Worm (Caenorhabditis elegans) whole organism, dauer: ENCODE results near the gene ndub-3.

Source experiments
- unc-62 ChIP-seq: sonication (generic microtip); optimal IDR thresholded peaks from 2 replicates; lab custom pipeline; 2017; ENCODE audit warnings: missing biosample characterization, missing genetic modification reagents, missing genetic modification characterization

The ndub-3 gene

DNA sequence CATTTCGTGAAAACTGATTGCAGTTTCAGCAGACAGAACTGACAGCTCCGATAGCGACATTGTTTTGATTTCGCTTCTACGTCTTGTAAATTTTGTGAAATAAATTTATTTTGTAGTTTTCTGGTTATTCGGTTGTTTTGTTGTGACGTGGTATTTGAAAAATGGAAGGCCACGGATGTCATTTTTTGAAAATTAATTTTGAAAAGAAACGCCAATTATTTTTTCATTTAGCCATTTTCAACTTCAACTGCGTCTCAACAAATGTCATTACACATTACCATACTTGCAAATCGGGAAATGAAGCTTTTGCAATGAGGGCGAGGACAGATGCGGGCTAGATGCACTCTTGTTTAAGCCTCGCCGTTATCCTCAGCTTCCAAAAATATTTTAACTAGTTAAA is 23.3 kb upstream of the ndub-3 start, which contains the start of gene C18E9.8:
Gene C18E9.8 (minus strand): TSS at position 101 of the 400 bp plus-strand sequence.
- no peak for TF ChIP-seq unc-62 (GFP tag; lab: Kevin White, UChicago)

DNA sequence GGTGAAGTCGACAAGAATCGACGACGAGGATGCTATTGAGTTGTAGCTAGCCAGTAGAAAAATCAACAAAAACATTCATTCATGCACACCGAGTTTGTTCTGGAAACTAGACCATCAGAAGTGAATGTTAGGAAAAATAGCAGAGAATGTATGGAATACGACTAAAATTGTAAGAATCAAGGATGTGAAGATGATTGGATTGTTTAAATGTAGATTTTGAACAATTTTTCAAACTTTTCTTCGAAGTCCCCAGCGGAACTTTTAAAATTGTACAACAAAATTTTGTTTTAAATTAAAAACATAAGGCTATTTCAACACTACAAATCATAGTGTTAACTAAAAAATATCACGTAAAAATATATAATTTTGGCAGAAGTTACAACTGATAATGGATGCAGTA is 18.0 kb upstream of the ndub-3 start, which contains the start of gene C18E9.7:
Gene C18E9.7 (minus strand): TSS at position 101 of the 400 bp plus-strand sequence.
- no peak for TF ChIP-seq unc-62 (GFP tag; lab: Kevin White, UChicago)

DNA sequence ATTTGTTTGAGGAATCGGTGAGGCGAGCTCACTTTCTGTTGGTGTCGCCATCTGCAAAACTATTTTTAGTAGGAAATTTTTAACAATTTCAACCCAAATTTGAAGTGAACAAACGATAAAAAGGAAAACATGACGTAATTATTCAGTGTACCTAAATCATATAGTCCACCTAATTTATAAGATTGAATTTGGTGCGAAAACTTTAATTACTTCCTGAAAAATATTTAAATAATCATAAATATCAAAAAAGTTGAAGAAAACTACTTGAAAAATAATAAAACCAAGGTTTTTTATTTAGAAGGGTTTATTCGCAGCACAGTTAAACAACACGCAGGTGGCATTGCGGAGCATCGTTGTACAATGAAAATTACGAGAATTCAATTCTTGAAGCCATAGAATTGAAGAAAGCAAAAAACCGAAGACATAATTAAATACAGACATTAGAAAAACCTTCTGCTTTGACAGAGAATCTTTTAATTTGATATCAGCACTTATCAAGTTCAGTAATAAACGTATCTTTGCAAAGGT is 8.9 kb upstream of the ndub-3 start, which contains the start of gene tomm-40:
Gene tomm-40 (minus strand): TSS at position 51 of the 528 bp plus-strand sequence.
- TF ChIP-seq unc-62 (GFP tag; lab: Kevin White, UChicago): no peak

DNA sequence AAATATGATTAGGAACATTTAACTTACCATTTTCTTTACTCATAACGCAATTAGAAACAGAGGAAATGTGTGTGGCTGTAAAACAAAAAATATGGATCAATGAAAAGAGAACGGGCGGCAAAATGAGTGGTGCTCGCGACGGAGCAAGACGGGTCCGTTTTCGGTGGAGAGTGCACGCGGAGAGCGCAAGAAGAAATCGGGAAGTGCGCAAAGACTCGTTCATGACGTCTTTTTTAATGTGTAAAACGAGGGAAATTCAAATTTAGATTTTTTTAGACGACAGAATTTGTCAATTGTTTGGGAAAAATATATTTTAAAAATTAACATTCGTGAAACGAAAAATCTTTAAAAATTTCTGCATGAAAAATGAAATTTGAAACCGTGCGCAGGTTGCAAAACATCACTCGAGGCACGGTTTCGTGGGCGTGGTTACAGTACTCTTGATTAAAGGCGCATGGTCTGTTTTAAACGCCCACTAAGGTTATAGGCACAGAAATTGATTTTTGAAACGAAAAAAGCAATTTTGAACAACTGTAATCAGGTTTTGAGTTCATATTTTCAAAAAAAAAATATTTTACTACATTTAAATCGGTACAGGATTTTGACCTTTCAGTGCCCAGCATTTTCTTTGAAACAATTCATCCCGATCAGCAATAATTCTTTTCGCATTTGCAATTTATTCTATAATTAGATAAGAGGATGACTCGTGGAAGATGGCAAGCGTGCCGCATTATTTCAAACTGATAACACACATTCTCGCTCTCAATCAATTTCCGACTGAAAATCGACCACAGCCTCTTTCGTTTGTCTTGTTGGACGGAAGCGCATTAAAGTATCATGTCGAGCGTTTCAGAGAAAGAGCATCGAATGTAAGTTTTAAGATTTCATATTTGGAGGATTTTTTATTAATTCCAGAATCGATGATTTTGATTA is 4.8 kb upstream of the ndub-3 start, which contains the start of the genes szy-20 and C18E9.5:
Gene szy-20 (minus strand): TSS at position 83 of the 933 bp plus-strand sequence.
Gene C18E9.5 (plus strand): TSS at position 730 of the 933 bp plus-strand sequence.
- no peak for TF ChIP-seq unc-62 (GFP tag; lab: Kevin White, UChicago)

DNA sequence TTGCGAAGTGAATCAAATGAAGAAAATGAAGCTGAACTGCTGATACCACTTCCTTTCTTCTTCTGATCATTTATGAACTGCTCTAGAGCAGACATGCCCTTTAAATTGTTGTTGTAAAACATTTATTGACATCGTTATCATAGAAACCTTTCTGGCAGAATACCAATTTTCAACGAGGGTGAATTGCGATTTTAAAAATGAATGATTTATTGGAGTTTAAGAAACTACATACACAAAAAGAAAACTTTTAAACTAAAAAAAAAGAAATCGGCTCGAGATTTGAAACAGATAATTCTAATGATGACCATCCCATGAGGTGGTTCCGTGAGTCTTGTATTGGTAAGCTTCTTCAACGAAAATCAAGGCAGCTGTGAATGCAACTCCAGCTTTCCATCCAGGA is 641 bp downstream of the ndub-3 start, which contains the start of gene sftd-3:
Gene sftd-3 (minus strand): TSS at position 101 of the 400 bp plus-strand sequence.
- no peak for TF ChIP-seq unc-62 (GFP tag; lab: Kevin White, UChicago)

DNA sequence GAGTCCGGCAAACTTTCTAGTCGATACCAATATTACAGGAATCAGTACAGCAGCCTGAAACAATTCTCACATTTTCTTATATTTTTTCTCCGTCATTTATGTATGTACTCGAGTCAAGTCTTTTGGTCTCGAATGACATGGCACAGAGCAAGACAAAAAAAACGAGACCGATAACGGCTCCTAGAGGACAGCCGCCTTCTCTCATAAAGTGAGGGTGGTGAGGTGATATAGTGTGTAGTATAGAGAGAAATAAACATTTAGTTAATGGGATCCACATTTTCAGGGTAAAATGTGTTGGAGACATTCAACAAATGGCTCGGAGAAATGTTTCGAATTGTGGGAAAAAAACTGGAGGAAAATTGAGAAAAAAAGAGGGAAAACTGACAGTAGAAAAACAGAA is 2.5 kb downstream of the ndub-3 start:
- TF ChIP-seq unc-62 (GFP tag; lab: Kevin White, UChicago): no peak

DNA sequence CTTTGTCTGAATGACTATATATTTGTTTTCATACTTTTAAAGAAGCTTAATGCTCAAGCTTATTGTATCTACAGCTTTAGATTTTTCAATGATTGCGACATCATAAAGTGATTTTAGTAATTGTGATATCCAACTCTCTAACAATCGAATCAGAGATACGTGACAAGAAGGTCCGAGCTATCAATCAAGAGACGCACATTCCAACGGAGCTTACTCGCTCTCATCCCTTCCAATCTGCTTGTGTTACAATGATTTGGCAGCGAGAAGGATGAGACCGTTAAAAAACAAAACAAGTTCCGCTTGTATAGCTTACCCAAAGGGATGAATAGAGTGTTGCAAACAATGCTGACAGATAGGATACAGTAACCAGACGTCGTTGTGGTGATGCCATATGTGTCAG is 3.2 kb downstream of the ndub-3 start:
- TF ChIP-seq unc-62 (GFP tag; lab: Kevin White, UChicago): no peak

DNA sequence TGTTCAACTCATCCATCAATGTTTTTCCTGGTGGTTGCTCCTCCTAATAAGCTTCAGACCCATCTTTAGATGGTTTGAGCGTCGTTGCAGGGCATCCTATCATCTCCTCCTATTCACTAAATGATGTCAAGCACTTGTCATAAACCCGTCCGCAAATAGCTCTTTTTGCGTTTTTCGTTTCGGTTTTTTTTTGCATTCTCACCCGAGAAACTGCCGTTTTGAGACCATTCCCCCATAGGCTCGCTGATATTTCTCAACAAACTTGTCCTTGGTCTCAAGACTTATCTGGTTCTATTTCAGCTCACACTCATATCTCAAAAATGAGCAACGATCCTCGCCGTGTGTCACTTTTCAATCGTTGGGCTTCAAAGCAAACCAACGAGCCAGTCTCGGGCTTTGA is 4.3 kb downstream of the ndub-3 start, which contains the start of gene cal-2:
Gene cal-2 (plus strand): TSS at position 301 of the 400 bp plus-strand sequence.
- no peak for TF ChIP-seq unc-62 (GFP tag; lab: Kevin White, UChicago)

DNA sequence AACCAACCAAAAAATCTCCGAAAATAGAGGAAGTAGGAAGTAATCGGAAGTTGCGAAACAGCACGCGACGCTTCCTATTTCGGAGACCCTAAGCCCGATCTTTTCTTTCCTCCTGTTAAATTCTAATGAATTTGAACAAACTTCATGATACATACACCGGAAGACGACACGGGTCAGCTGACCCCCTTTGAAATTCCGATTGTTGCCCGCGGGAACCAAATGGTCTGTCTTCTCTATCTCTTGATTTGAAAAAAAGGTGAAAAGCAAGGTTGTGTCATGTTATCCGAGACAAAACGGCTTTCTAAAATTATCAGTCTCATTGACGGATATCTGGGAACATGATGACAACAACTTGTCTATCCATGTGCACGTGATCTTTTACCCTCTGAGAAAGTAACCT is 5.6 kb downstream of the ndub-3 start:
- no peak for TF ChIP-seq unc-62 (GFP tag; lab: Kevin White, UChicago)

DNA sequence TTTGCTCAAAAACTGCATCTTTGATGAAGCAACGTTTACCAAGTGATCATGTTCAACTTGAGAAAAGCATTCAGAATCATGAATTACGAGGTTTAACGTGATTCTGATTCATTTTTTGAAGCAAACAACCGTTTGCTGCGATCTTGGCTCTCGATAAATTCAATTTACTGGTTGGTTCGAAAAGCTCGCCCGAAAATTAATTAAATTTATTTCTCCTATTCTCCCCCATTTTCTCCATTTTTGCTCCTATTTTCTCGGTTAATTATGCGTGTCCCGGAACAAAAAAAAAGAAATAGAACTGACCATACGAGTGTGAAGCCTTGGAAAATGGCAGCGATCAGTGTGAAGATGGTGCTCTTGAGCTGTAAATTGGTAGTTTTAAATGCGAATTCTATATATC is 7.8 kb downstream of the ndub-3 start:
- no peak for TF ChIP-seq unc-62 (GFP tag; lab: Kevin White, UChicago)

DNA sequence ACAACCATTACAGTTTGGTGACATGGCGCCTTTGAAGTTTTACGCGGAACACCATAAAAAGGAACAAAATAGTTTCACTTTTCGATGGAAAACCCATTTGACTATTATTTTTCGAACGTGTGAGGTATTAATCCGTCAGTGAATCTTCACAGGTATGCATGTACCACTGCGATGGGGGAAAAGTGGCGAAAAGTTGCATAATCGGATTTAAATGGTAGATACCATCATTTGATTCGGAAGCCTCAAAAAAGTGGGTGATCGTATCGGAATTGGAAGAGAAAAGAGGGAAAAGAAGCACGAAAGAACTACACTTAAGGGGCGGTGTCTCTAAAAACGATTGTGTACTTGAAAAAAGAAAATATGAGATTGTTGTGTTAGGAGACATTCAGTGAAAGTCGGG is 11.0 kb downstream of the ndub-3 start:
- no peak for TF ChIP-seq unc-62 (GFP tag; lab: Kevin White, UChicago)

DNA sequence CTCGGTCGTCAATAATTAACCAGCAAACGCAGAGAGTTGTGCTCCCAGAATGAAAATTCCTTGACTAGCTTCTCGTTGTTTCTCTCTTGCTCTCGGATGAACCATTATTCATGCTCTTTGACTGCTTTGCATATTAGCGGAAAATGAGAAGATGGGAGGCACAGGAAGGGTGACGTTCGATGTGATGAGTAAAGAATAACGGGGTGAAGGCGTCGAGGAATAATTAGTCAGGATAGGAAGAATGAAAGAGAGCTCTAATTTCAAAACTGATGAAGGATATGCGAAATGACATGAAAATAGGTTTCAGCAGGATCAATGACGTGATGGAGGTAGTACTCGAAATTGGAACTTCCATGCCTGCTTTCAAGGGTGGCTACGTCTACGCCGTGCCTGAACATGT is 13.4 kb downstream of the ndub-3 start:
- TF ChIP-seq unc-62 (GFP tag; lab: Kevin White, UChicago): no peak

DNA sequence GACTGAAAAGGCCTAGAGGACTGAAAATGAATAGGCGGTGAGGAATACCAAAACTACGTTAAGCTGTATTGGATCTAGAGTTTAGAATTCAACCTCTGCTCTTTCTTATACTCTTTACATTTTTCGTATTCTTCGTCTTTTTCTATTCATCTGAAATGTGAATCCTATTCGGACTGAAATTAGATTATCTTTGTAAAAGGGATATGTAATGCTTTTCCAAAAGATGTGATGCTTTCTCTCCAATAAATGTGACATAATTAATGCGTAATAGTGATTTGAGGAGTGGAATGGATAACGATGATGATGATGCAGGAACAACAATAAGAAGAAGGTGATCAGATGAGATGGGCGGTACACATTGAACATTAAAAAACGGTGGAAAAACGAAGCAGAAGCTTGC is 16.1 kb downstream of the ndub-3 start:
- no peak for TF ChIP-seq unc-62 (GFP tag; lab: Kevin White, UChicago)

DNA sequence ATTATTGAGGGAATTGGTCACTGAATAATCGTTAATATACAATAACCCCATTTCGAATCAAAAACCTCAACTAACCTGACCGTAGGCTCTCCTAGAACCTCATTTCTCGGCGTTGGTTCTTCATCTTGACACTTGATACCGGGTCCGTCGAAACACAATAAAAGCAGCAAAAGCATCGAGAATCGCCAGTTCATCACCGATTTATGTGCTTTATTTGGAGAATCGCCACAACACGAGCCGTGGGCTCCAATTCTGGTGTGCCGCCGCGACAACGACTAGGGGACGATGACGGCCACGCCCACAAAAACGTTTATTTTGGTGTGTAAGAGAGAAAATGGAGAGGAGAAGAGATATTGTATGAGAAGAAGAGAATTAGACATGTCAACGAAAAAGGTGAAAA is 17.3 kb downstream of the ndub-3 start, which contains the start of gene cutl-15:
Gene cutl-15 (minus strand): TSS at position 298 of the 400 bp plus-strand sequence.
- no peak for TF ChIP-seq unc-62 (GFP tag; lab: Kevin White, UChicago)

DNA sequence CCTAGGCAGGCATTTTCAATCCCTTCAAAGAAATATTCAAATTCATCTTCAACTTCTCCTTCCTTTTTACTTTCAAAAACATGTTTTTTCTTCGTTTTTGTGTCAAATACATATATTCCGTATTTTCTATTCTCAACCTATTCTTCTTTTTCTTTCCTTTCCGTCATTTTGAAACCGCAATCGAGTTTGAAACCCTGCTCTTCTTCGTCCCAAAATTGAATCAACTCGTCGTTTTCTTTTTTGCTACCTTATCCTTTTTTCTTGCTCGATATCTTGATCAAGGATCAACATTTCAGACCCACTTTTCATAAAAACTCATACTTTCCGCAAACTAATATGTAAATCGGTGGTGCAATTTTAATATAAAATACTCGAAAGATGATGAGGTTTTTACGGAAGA is 19.5 kb downstream of the ndub-3 start:
- TF ChIP-seq unc-62 (GFP tag; lab: Kevin White, UChicago): no peak

DNA sequence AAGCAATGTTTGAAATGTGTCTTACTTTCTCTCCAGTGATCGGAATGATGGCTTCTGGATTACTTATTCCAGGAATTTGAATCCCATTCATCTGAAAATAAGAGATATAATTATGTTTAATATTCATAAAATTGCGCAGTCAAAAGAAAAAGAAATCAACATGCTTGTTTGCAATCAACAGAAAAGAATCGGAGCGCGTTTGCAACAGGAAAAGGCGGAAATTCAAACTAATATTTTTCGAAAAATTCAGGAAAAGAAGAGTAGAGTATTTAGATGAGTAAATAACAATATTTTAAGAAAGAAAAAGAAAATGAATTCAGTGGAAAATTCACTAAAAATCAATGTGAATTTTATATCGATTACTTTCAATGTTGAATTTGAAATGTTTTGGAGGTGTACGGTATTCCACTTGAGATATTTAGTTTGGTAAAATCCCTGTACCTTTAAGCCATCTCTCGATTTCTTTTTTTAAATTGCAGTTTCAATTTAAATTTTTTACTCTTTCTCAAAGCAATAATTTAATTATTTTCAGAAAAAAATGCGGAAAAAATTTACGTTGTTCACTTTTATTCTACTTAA is 24.2 kb downstream of the ndub-3 start, which contains the start of the genes set-17 and T21B10.4:
Gene set-17 (minus strand): TSS at position 127 of the 579 bp plus-strand sequence.
Gene T21B10.4 (plus strand): TSS at position 533 of the 579 bp plus-strand sequence.
- TF ChIP-seq unc-62 (GFP tag; lab: Kevin White, UChicago): no peak
